Worm (Caenorhabditis elegans): ENCODE results near the gene chca-1.

DNA sequence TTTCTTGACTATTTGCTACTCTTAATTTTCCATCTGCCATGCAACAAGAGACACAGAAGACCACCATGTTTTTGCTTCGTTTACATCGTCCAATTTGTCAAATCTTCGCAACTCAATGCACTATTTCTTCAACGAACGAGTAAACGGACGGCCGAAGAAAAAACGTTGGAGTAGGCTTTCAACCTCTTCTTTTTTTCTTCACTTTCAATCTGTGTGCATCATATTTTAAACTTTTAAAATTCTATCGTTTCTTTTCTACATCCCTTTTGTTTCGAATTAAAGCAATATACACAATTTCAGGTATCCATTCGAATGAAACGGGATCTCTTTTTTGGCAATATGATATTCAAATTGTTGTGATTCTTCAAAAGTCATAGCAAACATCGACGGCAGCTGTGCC is 6.6 kb downstream of the chca-1 start, which contains the start of gene acc-1:
- no peak for TF ChIP-seq W03F9.2 (tag; optimal IDR thresholded peaks at IDR 0.05)
- TF ChIP-seq him-1 (tag; optimal IDR thresholded peaks at IDR 0.05): no peak
